Worm (Caenorhabditis elegans): ENCODE data around the gene twk-42.

Gene twk-42

ce11 chrV:17712349-17712748 lies 20.1 kb downstream of the twk-42 start:
- TF ChIP-seq aha-1 (tag) (peak; percentile 58), snpc-4 (tag; optimal IDR thresholded peaks at IDR 0.05) (no peak), set-16 (GFP tag; IDR thresholded peaks at IDR 0.05) (peak; percentile 60), Y5F2A.4 (GFP tag; optimal IDR thresholded peaks at IDR 0.05) (no peak), dmd-8 (GFP tag; IDR thresholded peaks at IDR 0.05) (no peak)

- TF ChIP-seq lin-39 (tag; optimal IDR thresholded peaks at IDR 0.05): no peak
Measured at ce11 chrV:17707022-17707421, 25.4 kb downstream of the twk-42 start, which contains the start of gene srh-31. srh-31 (plus strand) TSS chrV:17707322.

- TF ChIP-seq mep-1 (tag; optimal IDR thresholded peaks at IDR 0.05) (no peak), madf-5 (GFP tag; IDR thresholded peaks at IDR 0.05) (no peak), madf-9 (GFP tag; conservative IDR thresholded peaks at IDR 0.05) (no peak), tra-1 (GFP tag; IDR thresholded peaks at IDR 0.05) (no peak), unc-39 (tag; optimal IDR thresholded peaks at IDR 0.05) (no peak), aha-1 (tag) (peak; percentile 92), F49E8.2 (tag; optimal IDR thresholded peaks at IDR 0.05; ENCODE audit: borderline replicate concordance) (no peak), unc-62 (GFP tag; optimal IDR thresholded peaks at IDR 0.05 in 1 of 2) (peak in 1 of 2 experiments; percentile 94), unc-62 (tag; optimal IDR thresholded peaks at IDR 0.05) (no peak), nhr-111 (GFP tag; optimal IDR thresholded peaks at IDR 0.05) (no peak), lin-38 (GFP tag; IDR thresholded peaks at IDR 0.05) (no peak)
Measured at ce11 chrV:17706217-17706806, 26.1 kb downstream of the twk-42 start.

ce11 chrV:17705814-17706213 lies 26.6 kb downstream of the twk-42 start, which contains the start of gene W06D12.6:
W06D12.6 (plus strand) TSS chrV:17706114.
- TF ChIP-seq vab-7 (GFP tag; IDR thresholded peaks at IDR 0.05) (no peak), nhr-10 (tag; optimal IDR thresholded peaks at IDR 0.05) (no peak), dpl-1 (GFP tag; optimal IDR thresholded peaks at IDR 0.05) (no peak), duxl-1 (tag; optimal IDR thresholded peaks at IDR 0.05; ENCODE audit: poor library complexity) (no peak), T20F7.1 (GFP tag; optimal IDR thresholded peaks at IDR 0.05) (no peak), nhr-111 (GFP tag; optimal IDR thresholded peaks at IDR 0.05) (no peak), lir-3 (tag; optimal IDR thresholded peaks at IDR 0.05) (no peak), F26F4.8 (GFP tag; conservative IDR thresholded peaks at IDR 0.05) (no peak), nhr-77 (tag; optimal IDR thresholded peaks at IDR 0.05) (no peak), mep-1 (tag; optimal IDR thresholded peaks at IDR 0.05) (no peak), daf-16 (GFP tag; optimal IDR thresholded peaks at IDR 0.05) (no peak), daf-16 (tag; optimal IDR thresholded peaks at IDR 0.05) (no peak), cey-2 (tag; optimal IDR thresholded peaks at IDR 0.05; ENCODE audit: borderline replicate concordance, insufficient read depth) (no peak), tra-1 (GFP tag; IDR thresholded peaks at IDR 0.05) (no peak), Y48G9A.11 (GFP tag; IDR thresholded peaks at IDR 0.05) (no peak), fkh-10 (GFP tag; optimal IDR thresholded peaks at IDR 0.05) (no peak), ceh-20 (GFP tag; IDR thresholded peaks at IDR 0.05) (no peak)

- TF ChIP-seq aha-1 (tag) (peak; percentile 55), zag-1 (tag; optimal IDR thresholded peaks at IDR 0.05) (no peak)
Measured at ce11 chrV:17700728-17701262, 31.6 kb downstream of the twk-42 start, which contains the start of the genes Y26G10.5 and srh-32. Y26G10.5 (minus strand) TSS chrV:17700828. srh-32 (plus strand) TSS chrV:17701212.

- TF ChIP-seq F44E2.7 (GFP tag; IDR thresholded peaks at IDR 0.05) (no peak), ceh-44 (GFP tag; IDR thresholded peaks at IDR 0.05) (no peak), rbr-2 (tag; optimal IDR thresholded peaks at IDR 0.05) (no peak), pqm-1 (tag; optimal IDR thresholded peaks at IDR 0.05) (no peak), unc-130 (GFP tag; optimal IDR thresholded peaks at IDR 0.05) (no peak), ZK546.5 (tag; optimal IDR thresholded peaks at IDR 0.05) (no peak)
Measured at ce11 chrV:17699659-17700058, 32.8 kb downstream of the twk-42 start, which contains the start of gene Y26G10.6. Y26G10.6 (plus strand) TSS chrV:17699959.

Measured in whole organism, L4 larva.